Worm (Caenorhabditis elegans): ENCODE measurements around the gene acds-10.

DNA sequence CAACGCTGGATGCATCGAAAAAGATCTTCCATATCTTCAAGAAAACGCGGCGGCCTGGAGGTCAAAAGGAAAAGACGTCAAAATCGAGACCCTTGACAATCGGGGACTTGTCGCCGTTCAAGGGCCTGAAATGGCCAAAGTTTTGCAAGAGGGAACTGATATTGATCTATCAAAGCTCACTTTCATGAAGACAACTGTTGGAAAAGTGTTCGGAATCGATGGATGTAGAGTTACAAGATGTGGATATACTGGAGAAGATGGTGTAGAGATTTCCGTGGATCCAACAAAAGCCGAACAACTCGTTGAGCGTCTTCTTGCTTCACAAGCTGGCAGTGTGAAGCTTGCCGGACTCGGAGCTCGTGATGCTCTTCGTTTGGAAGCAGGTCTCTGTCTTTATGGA lies 34.1 kb upstream of the acds-10 start:
- TF ChIP-seq pha-4 (tag; optimal IDR thresholded peaks at IDR 0.05) (no peak), nfya-1 (tag; optimal IDR thresholded peaks at IDR 0.05; ENCODE audit: borderline replicate concordance, insufficient read depth) (no peak), snpc-4 (GFP tag; optimal IDR thresholded peaks at IDR 0.05) (no peak), snpc-4 (tag; optimal IDR thresholded peaks at IDR 0.05) (no peak), unc-62 (GFP tag; optimal IDR thresholded peaks at IDR 0.05) (no peak)
